Worm (Caenorhabditis elegans) whole organism, early embryonic: ENCODE results near the gene sptl-1.

Source experiments
- F13C5.2 ChIP-seq: sonication (generic microtip); optimal IDR thresholded peaks from 2 replicates; lab custom pipeline; 2017; ENCODE audit warnings: mild to moderate bottlenecking, missing genetic modification characterization, inconsistent platforms, missing compliant biosample characterization
- aly-1 ChIP-seq: sonication (generic microtip); optimal IDR thresholded peaks from 2 replicates; lab custom pipeline; 2016; ENCODE audit warnings: missing genetic modification characterization, missing compliant biosample characterization
- ama-1 ChIP-seq: fragments of 150-350 bp; optimal IDR thresholded peaks from 2 replicates; lab custom pipeline; 2014
- ceh-13 ChIP-seq: fragments of 200-800 bp; sonication (Bioruptor generic); optimal IDR thresholded peaks from 2 replicates; lab custom pipeline; 2018; ENCODE audit warnings: mild to moderate bottlenecking, missing genetic modification characterization, missing compliant biosample characterization
- ceh-36 ChIP-seq: sonication (generic microtip); optimal IDR thresholded peaks from 2 replicates; lab custom pipeline; 2016; ENCODE audit warnings: missing genetic modification characterization, inconsistent platforms, missing compliant biosample characterization
- ets-7 ChIP-seq: sonication (generic microtip); optimal IDR thresholded peaks from 2 replicates; lab custom pipeline; 2016; ENCODE audit warnings: missing genotype, missing genetic modification characterization, missing compliant biosample characterization
- flt-1 ChIP-seq: fragments of 200-800 bp; sonication (Bioruptor generic); IDR thresholded peaks from 2 replicates; pipeline ENCODE4 v1.3.6; 2022; ENCODE audit warnings: missing genetic modification characterization, missing compliant biosample characterization
- hmbx-1 ChIP-seq: sonication (generic microtip); optimal IDR thresholded peaks from 2 replicates; lab custom pipeline; 2016; ENCODE audit warnings: mild to moderate bottlenecking, missing genetic modification characterization, missing compliant biosample characterization
- hmg-4 ChIP-seq: fragments of 200-800 bp; sonication (Bioruptor generic); optimal IDR thresholded peaks from 2 replicates; lab custom pipeline; 2018; ENCODE audit warnings: mild to moderate bottlenecking, missing genetic modification characterization, missing compliant biosample characterization
- pes-1 ChIP-seq: fragments of 200-800 bp; sonication (Bioruptor generic); IDR thresholded peaks from 2 replicates; pipeline ENCODE4 v1.3.6; 2022; ENCODE audit warnings: missing genetic modification reagents, missing genetic modification characterization, missing compliant biosample characterization
- scrt-1 ChIP-seq: fragments of 200-800 bp; sonication (Bioruptor generic); IDR thresholded peaks from 2 replicates; pipeline ENCODE4 v1.3.6; 2022; ENCODE audit warnings: missing genetic modification characterization, missing compliant biosample characterization
- sea-1 ChIP-seq: fragments of 200-800 bp; sonication (Bioruptor generic); conservative IDR thresholded peaks from 2 replicates; pipeline ENCODE4 v1.3.6; 2022; ENCODE audit warnings: missing genetic modification characterization, missing compliant biosample characterization
- tbx-11 ChIP-seq: fragments of 200-800 bp; sonication (Bioruptor generic); IDR thresholded peaks from 2 replicates; pipeline ENCODE4 v1.3.6; 2022; ENCODE audit warnings: missing genetic modification characterization, missing compliant biosample characterization
- tbx-37 ChIP-seq: fragments of 200-800 bp; sonication (Bioruptor generic); conservative IDR thresholded peaks from 2 replicates; pipeline ENCODE4 v1.3.6; 2022; ENCODE audit warnings: missing genetic modification reagents, missing genetic modification characterization, missing compliant biosample characterization

DNA sequence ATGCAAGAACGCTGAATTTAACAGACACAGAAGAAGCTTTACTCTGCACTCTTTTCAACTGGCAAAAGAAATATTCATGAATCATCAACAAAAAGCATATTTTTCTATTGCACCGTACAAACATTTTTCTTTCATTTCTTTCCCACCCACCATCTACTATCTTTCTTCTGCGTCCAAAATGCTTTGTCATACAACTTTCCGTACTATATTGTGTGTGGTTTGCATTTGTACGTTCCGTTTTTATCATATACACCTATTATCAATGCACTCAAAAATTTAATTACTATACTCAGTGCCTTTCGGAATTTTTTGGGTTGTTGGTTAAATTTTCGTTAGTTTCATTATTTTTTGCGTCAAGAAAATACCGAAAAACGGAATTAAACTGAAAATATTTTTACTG, 16.2 kb downstream of the sptl-1 start:
- TF ChIP-seq ama-1 (lab: Kevin White, UChicago) (no peak), tbx-11 (GFP tag; lab: Robert Waterston, UW) (no peak), ets-7 (tag; lab: Kevin White, UChicago) (no peak), F13C5.2 (no peak), ceh-13 (no peak), flt-1 (no peak), hmbx-1 (no peak), tbx-37 (GFP tag; lab: Robert Waterston, UW) (no peak), sea-1 (GFP tag; lab: Robert Waterston, UW) (no peak), pes-1 (GFP tag; lab: Robert Waterston, UW) (no peak), ceh-36 (tag; lab: Kevin White, UChicago) (no peak), aly-1 (tag; lab: Kevin White, UChicago) (no peak), scrt-1 (no peak), hmg-4 (no peak)
